Fruit fly (Drosophila melanogaster): ENCODE measurements around the gene CG7542.
A peak's percentile ranks its signal among the peaks of the same experiment; 100 is the strongest.

Gene CG7542

DNA sequence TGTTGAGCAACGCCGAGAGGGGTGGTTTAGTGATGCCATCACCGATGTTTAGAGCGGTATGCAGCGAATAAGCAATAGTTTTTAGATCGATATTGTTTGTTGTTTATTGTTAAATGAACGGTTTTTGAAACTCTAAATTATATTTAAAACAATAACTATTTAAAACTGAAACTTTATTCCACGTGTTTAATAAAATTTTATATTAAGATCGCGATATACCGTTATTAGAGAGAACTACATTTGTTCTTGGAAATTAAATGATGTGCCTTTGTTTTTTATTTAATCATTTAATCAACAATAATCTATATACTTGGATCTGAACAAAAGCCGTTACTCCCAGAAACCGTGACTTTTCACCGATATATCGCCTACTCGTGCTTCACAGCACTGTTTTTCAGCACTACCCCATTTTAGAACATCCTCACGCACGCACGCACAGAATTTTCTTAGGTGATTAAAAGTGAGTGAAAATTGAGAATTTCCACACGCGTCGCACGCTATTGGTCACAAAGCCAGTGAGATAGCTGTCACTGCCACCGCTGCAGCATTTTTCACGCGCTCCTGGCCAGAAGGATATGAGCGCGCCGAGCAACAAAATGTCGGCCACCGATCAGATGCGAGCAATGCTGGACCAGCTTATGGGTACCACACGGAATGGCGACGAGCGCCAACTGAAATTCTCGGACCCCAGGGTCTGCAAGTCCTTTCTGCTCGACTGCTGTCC lies 35.6 kb upstream of the CG7542 start, which contains the start of the genes U4-U6-60K and CG7564 (continued):
- TF ChIP-seq Ets97D (GFP tag; optimal IDR thresholded peaks at IDR 0.05) (peak; percentile 45), CG31365 (tag; optimal IDR thresholded peaks at IDR 0.05) (no peak), CG10959 (GFP tag; IDR thresholded peaks at IDR 0.05) (no peak), CG17912 (GFP tag; optimal IDR thresholded peaks at IDR 0.05) (peak; percentile 52), tna (GFP tag; IDR thresholded peaks at IDR 0.05; ENCODE audit: partially characterized antibody) (peak; percentile 90), CG1024 (GFP tag; IDR thresholded peaks at IDR 0.05) (0 out of 2 replicates have a peak, but pooled peaks have one; percentile 34), CG15269 (tag; optimal IDR thresholded peaks at IDR 0.05) (no peak), CG18599 (GFP tag; optimal IDR thresholded peaks at IDR 0.05) (peak; percentile 63), Mes4 (GFP tag; optimal IDR thresholded peaks at IDR 0.05) (no peak), CG17328 (GFP tag; IDR thresholded peaks at IDR 0.05) (no peak; the same call in 1 of the 2 replicates), salm (tag; optimal IDR thresholded peaks at IDR 0.05) (no peak), Eip74EF (GFP tag; optimal IDR thresholded peaks at IDR 0.05) (no peak), cad (GFP tag; optimal IDR thresholded peaks at IDR 0.05) (no peak), Dref (GFP tag; IDR thresholded peaks at IDR 0.05) (peak; percentile 38; the same call in 1 of the 2 replicates), CG16863 (GFP tag; optimal IDR thresholded peaks at IDR 0.05) (no peak), CG11504 (tag; optimal IDR thresholded peaks at IDR 0.05) (no peak), jigr1 (GFP tag; IDR thresholded peaks at IDR 0.05) (peak; percentile 24; the same call in 1 of the 3 replicates), Jarid2 (GFP tag; optimal IDR thresholded peaks at IDR 0.05) (peak; percentile 17), CG9609 (GFP tag; optimal IDR thresholded peaks at IDR 0.05) (peak; percentile 44), Blimp-1 (GFP tag; optimal IDR thresholded peaks at IDR 0.05) (peak; percentile 22), dati (GFP tag; IDR thresholded peaks at IDR 0.05) (no peak), CG9797 (GFP tag; optimal IDR thresholded peaks at IDR 0.05) (peak; percentile 6), CG12744 (GFP tag; optimal IDR thresholded peaks at IDR 0.05) (peak; percentile 5), CG8944 (GFP tag; optimal IDR thresholded peaks at IDR 0.05) (peak; percentile 28), CG11696 (GFP tag; IDR thresholded peaks at IDR 0.05) (no peak), bcd (GFP tag; optimal IDR thresholded peaks at IDR 0.05) (peak; percentile 81), lilli (GFP tag; optimal IDR thresholded peaks at IDR 0.05) (peak; percentile 63), seq (GFP tag; IDR thresholded peaks at IDR 0.05) (peak; percentile 69), dimm (GFP tag; IDR thresholded peaks at IDR 0.05) (no peak), Dip2 (GFP tag; IDR thresholded peaks at IDR 0.05) (no peak), dm (GFP tag; optimal IDR thresholded peaks at IDR 0.05) (peak; percentile 48), NfI (GFP tag; optimal IDR thresholded peaks at IDR 0.05) (peak; percentile 64), fd3F (GFP tag; optimal IDR thresholded peaks at IDR 0.05) (no peak), CG2199 (GFP tag; IDR thresholded peaks at IDR 0.05) (no peak), CG14965 (GFP tag; optimal IDR thresholded peaks at IDR 0.05; ENCODE audit: borderline replicate concordance) (no peak), bowl (GFP tag; IDR thresholded peaks at IDR 0.05) (no peak), CG7928 (GFP tag; optimal IDR thresholded peaks at IDR 0.05) (peak; percentile 45), Six4 (GFP tag; optimal IDR thresholded peaks at IDR 0.05) (peak; percentile 39), ase (GFP tag; IDR thresholded peaks at IDR 0.05) (peak; percentile 59; the same call in 2 of the 3 replicates), CG16815 (GFP tag; optimal IDR thresholded peaks at IDR 0.05) (peak; percentile 76), CG31441 (GFP tag; IDR thresholded peaks at IDR 0.05) (peak; percentile 91), fu2 (GFP tag; optimal IDR thresholded peaks at IDR 0.05) (no peak), CG10462 (GFP tag; optimal IDR thresholded peaks at IDR 0.05) (peak; percentile 15), chm (GFP tag; IDR thresholded peaks at IDR 0.05) (no peak), CG5245 (GFP tag; optimal IDR thresholded peaks at IDR 0.05) (peak; percentile 8), CG14014 (GFP tag; IDR thresholded peaks at IDR 0.05) (no peak; the same call in 1 of the 2 replicates), Sox102F (GFP tag; optimal IDR thresholded peaks at IDR 0.05) (peak; percentile 25), nmo (GFP tag; optimal IDR thresholded peaks at IDR 0.05) (peak; percentile 81), abd-A (tag; optimal IDR thresholded peaks at IDR 0.05) (no peak)

All from whole organism, embryonic.